Worm (Caenorhabditis elegans) whole organism, midembryonic: ENCODE results near the gene C30G7.2.

Experiments
- flt-1 ChIP-seq: fragments of 200-800 bp; sonication (Bioruptor generic); IDR thresholded peaks from 2 replicates; pipeline ENCODE4 v1.3.6; 2022; ENCODE audit warnings: missing genetic modification characterization, missing compliant biosample characterization
- klf-2 ChIP-seq: fragments of 200-800 bp; sonication (Bioruptor generic); conservative IDR thresholded peaks from 2 replicates; pipeline ENCODE4 v1.3.6; 2022; ENCODE audit warnings: missing genetic modification reagents, missing genetic modification characterization, missing compliant biosample characterization
- ztf-29 ChIP-seq: fragments of 200-800 bp; sonication (Bioruptor generic); IDR thresholded peaks from 2 replicates; pipeline ENCODE4 v1.3.6; 2022; ENCODE audit warnings: missing genetic modification reagents, missing genetic modification characterization, missing compliant biosample characterization

- TF ChIP-seq flt-1 (GFP tag; lab: Robert Waterston, UW), result no peak
- TF ChIP-seq klf-2 (GFP tag; lab: Robert Waterston, UW), result no peak
- no peak for TF ChIP-seq ztf-29 (GFP tag; lab: Robert Waterston, UW)
These were observed 27.3 kb upstream of the C30G7.2 start, which contains the start of gene H12D21.9 for ce11 chrV:14909331-14909835.
